Worm (Caenorhabditis elegans) whole organism, young adult: ENCODE results near the gene ndab-2.
A peak's percentile ranks its signal among the peaks of the same experiment; 100 is the strongest.

ENCODE experiments used
- B0336.3 ChIP-seq: fragments of 200-800 bp; sonication (Bioruptor generic); IDR thresholded peaks from 2 replicates; pipeline ENCODE4 v1.3.6; 2022; ENCODE audit warnings: missing genetic modification characterization, missing compliant biosample characterization
- C06A6.2 ChIP-seq: fragments of 200-800 bp; sonication (Bioruptor generic); conservative IDR thresholded peaks from 2 replicates; pipeline ENCODE4 v1.3.6; 2022; ENCODE audit warnings: missing genetic modification characterization, missing compliant biosample characterization
- F33H1.4 ChIP-seq: fragments of 200-800 bp; sonication (Bioruptor generic); IDR thresholded peaks from 2 replicates; pipeline ENCODE4 v1.3.6; 2022; ENCODE audit warnings: missing genetic modification reagents, missing genetic modification characterization, missing compliant biosample characterization
- F55B11.4 ChIP-seq: sonication (generic microtip); optimal IDR thresholded peaks from 2 replicates; lab custom pipeline; 2016; ENCODE audit warnings: missing compliant biosample characterization, missing genetic modification characterization, borderline replicate concordance; ENCODE audit not compliant: insufficient read depth
- F57C9.4 ChIP-seq: sonication (generic microtip); optimal IDR thresholded peaks from 2 replicates; lab custom pipeline; 2017; ENCODE audit warnings: mild to moderate bottlenecking, missing genetic modification characterization, missing compliant biosample characterization
- K12H6.12 ChIP-seq: fragments of 200-800 bp; sonication (Bioruptor generic); optimal IDR thresholded peaks from 2 replicates; lab custom pipeline; 2018; ENCODE audit warnings: mild to moderate bottlenecking, missing genetic modification characterization, missing compliant biosample characterization
- Y53G8AR.9 ChIP-seq: fragments of 200-800 bp; sonication (Bioruptor generic); conservative IDR thresholded peaks from 2 replicates; pipeline ENCODE4 v1.3.6; 2022; ENCODE audit warnings: missing genetic modification reagents, missing genetic modification characterization, missing compliant biosample characterization
- Y95B8A.8 ChIP-seq: fragments of 200-800 bp; sonication (Bioruptor generic); IDR thresholded peaks from 2 replicates; pipeline ENCODE4 v1.3.6; 2022; ENCODE audit warnings: missing genetic modification reagents, missing genetic modification characterization, missing compliant biosample characterization
- ZK185.1 ChIP-seq: sonication (generic microtip); optimal IDR thresholded peaks from 2 replicates; lab custom pipeline; 2016; ENCODE audit warnings: mild to moderate bottlenecking, missing genetic modification characterization, missing compliant biosample characterization; ENCODE audit not compliant: poor library complexity, severe bottlenecking
- ama-1 ChIP-seq, 3 experiments: fragments of 150-350 bp in 1 of 3; sonication (generic microtip) in 2 of 3; optimal IDR thresholded peaks; 2 replicates each; lab custom pipeline; 2014 to 2018; ENCODE audit warnings: missing biosample characterization in 2 of 3, missing genetic modification characterization in 2 of 3, missing genetic modification reagents in 2 of 3
- aptf-3 ChIP-seq: fragments of 200-800 bp; sonication (Bioruptor generic); IDR thresholded peaks from 2 replicates; pipeline ENCODE4 v1.3.6; 2022; ENCODE audit warnings: missing genetic modification characterization, missing compliant biosample characterization
- attf-5 ChIP-seq: fragments of 200-800 bp; sonication (Bioruptor generic); optimal IDR thresholded peaks from 2 replicates; lab custom pipeline; 2018; ENCODE audit warnings: mild to moderate bottlenecking, missing genetic modification characterization, missing compliant biosample characterization
- cebp-1 ChIP-seq, 2 experiments: fragments of 200-800 bp in 1 of 2; sonication (Bioruptor generic) in 1 of 2; sonication (generic microtip) in 1 of 2; IDR thresholded peaks in 1 of 2; optimal IDR thresholded peaks in 1 of 2; 2 replicates each; pipeline versions ENCODE4 v1.3.6 to Lab custom; 2017 to 2022; ENCODE audit warnings: missing compliant biosample characterization in 2 of 2, missing genetic modification characterization in 2 of 2, mild to moderate bottlenecking in 1 of 2, missing genetic modification reagents in 1 of 2, moderate library complexity in 1 of 2
- cebp-2 ChIP-seq: fragments of 200-800 bp; sonication (Bioruptor generic); IDR thresholded peaks from 2 replicates; pipeline ENCODE4 v1.3.6; 2022; ENCODE audit warnings: missing genetic modification characterization, missing compliant biosample characterization
- ceh-100 ChIP-seq: fragments of 200-800 bp; sonication (Bioruptor generic); IDR thresholded peaks from 2 replicates; pipeline ENCODE4 v1.3.6; 2022; ENCODE audit warnings: missing genetic modification reagents, missing genetic modification characterization, missing compliant biosample characterization
- ceh-27 ChIP-seq: fragments of 200-800 bp; sonication (Bioruptor generic); optimal IDR thresholded peaks from 2 replicates; lab custom pipeline; 2018; ENCODE audit warnings: mild to moderate bottlenecking, missing genetic modification characterization, moderate library complexity, missing compliant biosample characterization
- ceh-58 ChIP-seq: fragments of 200-800 bp; sonication (Bioruptor generic); IDR thresholded peaks from 2 replicates; pipeline ENCODE4 v1.3.6; 2022; ENCODE audit warnings: missing genetic modification characterization, missing compliant biosample characterization
- ceh-79 ChIP-seq: sonication (generic microtip); optimal IDR thresholded peaks from 2 replicates; lab custom pipeline; 2017; ENCODE audit warnings: mild to moderate bottlenecking, missing genetic modification characterization, missing compliant biosample characterization
- dox-1 ChIP-seq: fragments of 200-800 bp; sonication (Bioruptor generic); IDR thresholded peaks from 2 replicates; pipeline ENCODE4 v1.3.6; 2022; ENCODE audit warnings: missing genetic modification reagents, missing genetic modification characterization, missing compliant biosample characterization
- hmg-1.2 ChIP-seq: fragments of 200-800 bp; sonication (Bioruptor generic); IDR thresholded peaks from 2 replicates; pipeline ENCODE4 v1.3.6; 2022; ENCODE audit warnings: missing genetic modification reagents, missing genetic modification characterization, missing compliant biosample characterization
- hsf-1 ChIP-seq: fragments of 200-800 bp; sonication (Bioruptor generic); IDR thresholded peaks from 2 replicates; pipeline ENCODE4 v1.3.6; 2022; ENCODE audit warnings: missing genetic modification reagents, missing genetic modification characterization, missing compliant biosample characterization
- let-607 ChIP-seq, 2 experiments: fragments of 200-800 bp in 1 of 2; sonication (Bioruptor generic) in 1 of 2; sonication (generic microtip) in 1 of 2; optimal IDR thresholded peaks; 2 replicates each; lab custom pipeline; 2016 to 2018; ENCODE audit warnings: mild to moderate bottlenecking in 2 of 2, missing compliant biosample characterization in 2 of 2, missing genetic modification characterization in 2 of 2, moderate library complexity in 2 of 2, missing genotype in 1 of 2
- lin-26 ChIP-seq: fragments of 200-800 bp; sonication (Bioruptor generic); IDR thresholded peaks from 2 replicates; pipeline ENCODE4 v1.3.6; 2022; ENCODE audit warnings: missing genetic modification reagents, missing genetic modification characterization, missing compliant biosample characterization
- madf-3 ChIP-seq: fragments of 200-800 bp; sonication (Bioruptor generic); IDR thresholded peaks from 2 replicates; pipeline ENCODE4 v1.3.6; 2022; ENCODE audit warnings: missing genetic modification reagents, missing genetic modification characterization, missing compliant biosample characterization
- madf-6 ChIP-seq: fragments of 200-800 bp; sonication (Bioruptor generic); IDR thresholded peaks from 2 replicates; pipeline ENCODE4 v1.3.6; 2022; ENCODE audit warnings: missing genetic modification reagents, missing genetic modification characterization, missing compliant biosample characterization
- mcd-1 ChIP-seq: fragments of 200-800 bp; sonication (Bioruptor generic); IDR thresholded peaks from 2 replicates; pipeline ENCODE4 v1.3.6; 2022; ENCODE audit warnings: missing genetic modification reagents, missing genetic modification characterization, missing compliant biosample characterization
- nfya-2 ChIP-seq: fragments of 200-800 bp; sonication (Bioruptor generic); IDR thresholded peaks from 2 replicates; pipeline ENCODE4 v1.3.6; 2022; ENCODE audit warnings: missing genetic modification reagents, missing genetic modification characterization, missing compliant biosample characterization
- nfyb-1 ChIP-seq: fragments of 200-800 bp; sonication (Bioruptor generic); IDR thresholded peaks from 2 replicates; pipeline ENCODE4 v1.3.6; 2022; ENCODE audit warnings: missing genetic modification reagents, missing genetic modification characterization, missing compliant biosample characterization
- nhr-80 ChIP-seq: sonication (generic microtip); optimal IDR thresholded peaks from 2 replicates; lab custom pipeline; 2016; ENCODE audit warnings: missing genetic modification characterization, missing compliant biosample characterization
- repo-1 ChIP-seq: sonication (generic microtip); optimal IDR thresholded peaks from 2 replicates; lab custom pipeline; 2017; ENCODE audit warnings: mild to moderate bottlenecking, missing genetic modification characterization, missing compliant biosample characterization
- rpc-1 ChIP-seq, 2 experiments: fragments of 150-350 bp in 1 of 2; sonication (generic microtip) in 1 of 2; optimal IDR thresholded peaks; 2 replicates each; lab custom pipeline; 2014 to 2018; ENCODE audit warnings: missing biosample characterization in 1 of 2, missing genetic modification characterization in 1 of 2, missing genetic modification reagents in 1 of 2, missing genotype in 1 of 2
- sptf-2 ChIP-seq: fragments of 200-800 bp; sonication (Bioruptor generic); optimal IDR thresholded peaks from 2 replicates; lab custom pipeline; 2018; ENCODE audit warnings: mild to moderate bottlenecking, missing genetic modification characterization, missing compliant biosample characterization
- tbp1 ChIP-seq: fragments of 200-800 bp; sonication (Bioruptor generic); optimal IDR thresholded peaks from 2 replicates; lab custom pipeline; 2018; ENCODE audit warnings: mild to moderate bottlenecking, missing genetic modification characterization, missing compliant biosample characterization
- ztf-25 ChIP-seq: fragments of 200-800 bp; sonication (Bioruptor generic); IDR thresholded peaks from 2 replicates; pipeline ENCODE4 v1.3.6; 2022; ENCODE audit warnings: missing genetic modification reagents, missing genetic modification characterization, missing compliant biosample characterization
- ztf-28 ChIP-seq: fragments of 200-800 bp; sonication (Bioruptor generic); IDR thresholded peaks from 2 replicates; pipeline ENCODE4 v1.3.6; 2022; ENCODE audit warnings: missing genetic modification reagents, missing genetic modification characterization, missing compliant biosample characterization

Gene ndab-2

ce11 chrIII:7188300-7189052 lies 7.9 kb downstream of the ndab-2 start, which contains the start of the genes F37C12.21 and F37C12.10:
TSS of gene F37C12.21 (plus strand) at chrIII:7188357.
TSS of gene F37C12.10 (minus strand) at chrIII:7188384.
- TF ChIP-seq tbp1 (no peak), let-607 (tag; optimal IDR thresholded peaks at IDR 0.05; lab: Kevin White, UChicago) (peak in 1 of 2 experiments; percentile 24), ceh-100 (GFP tag; lab: Robert Waterston, UW) (no peak), hsf-1 (GFP tag; lab: Robert Waterston, UW) (peak; percentile 48; the same call in 1 of the 2 replicates), attf-5 (GFP tag; lab: Kevin White, UChicago) (no peak), ceh-27 (GFP tag; lab: Kevin White, UChicago) (no peak), ama-1 (optimal IDR thresholded peaks at IDR 0.05; lab: Kevin White, UChicago) (no peak), ama-1 (GFP tag; optimal IDR thresholded peaks at IDR 0.05; lab: Kevin White, UChicago) (peak in 1 of 2 experiments; percentile 25), ztf-28 (no peak), ZK185.1 (peak; percentile 25), dox-1 (GFP tag; lab: Robert Waterston, UW) (peak; percentile 51), madf-6 (peak; percentile 43; the same call in 1 of the 2 replicates), sptf-2 (GFP tag; lab: Kevin White, UChicago) (no peak), B0336.3 (GFP tag; lab: Robert Waterston, UW) (peak; percentile 62), mcd-1 (GFP tag; lab: Robert Waterston, UW) (0 out of 2 replicates have a peak, but pooled peaks have one; percentile 6), Y95B8A.8 (GFP tag; lab: Robert Waterston, UW) (no peak), nfyb-1 (GFP tag; lab: Robert Waterston, UW) (0 out of 2 replicates have a peak, but pooled peaks have one; percentile 8), hmg-1.2 (GFP tag; lab: Robert Waterston, UW) (peak; percentile 15; the same call in 1 of the 2 replicates), cebp-1 (GFP tag; IDR thresholded peaks at IDR 0.05; lab: Robert Waterston, UW) (no peak), cebp-1 (tag; optimal IDR thresholded peaks at IDR 0.05; lab: Kevin White, UChicago) (peak; percentile 19), F33H1.4 (no peak), nfya-2 (no peak), ceh-58 (GFP tag; lab: Robert Waterston, UW) (no peak), cebp-2 (GFP tag; lab: Robert Waterston, UW) (0 out of 2 replicates have a peak, but pooled peaks have one; percentile 63), madf-3 (0 out of 2 replicates have a peak, but pooled peaks have one; percentile 19), repo-1 (tag; lab: Kevin White, UChicago) (peak; percentile 47), aptf-3 (GFP tag; lab: Robert Waterston, UW) (0 out of 2 replicates have a peak, but pooled peaks have one; percentile 17), K12H6.12 (tag; lab: Kevin White, UChicago) (no peak), ceh-79 (tag; lab: Kevin White, UChicago) (no peak), rpc-1 (optimal IDR thresholded peaks at IDR 0.05; lab: Kevin White, UChicago) (no peak), rpc-1 (tag; optimal IDR thresholded peaks at IDR 0.05; lab: Kevin White, UChicago) (no peak), nhr-80 (tag; lab: Kevin White, UChicago) (peak; percentile 72), F57C9.4 (no peak), ztf-25 (GFP tag; lab: Robert Waterston, UW) (0 out of 2 replicates have a peak, but pooled peaks have one; percentile 22), Y53G8AR.9 (GFP tag; lab: Robert Waterston, UW) (no peak), F55B11.4 (tag; lab: Kevin White, UChicago) (no peak), lin-26 (GFP tag; lab: Robert Waterston, UW) (0 out of 2 replicates have a peak, but pooled peaks have one; percentile 29), C06A6.2 (GFP tag; lab: Robert Waterston, UW) (no peak)
